Worm (Caenorhabditis elegans) whole organism, L4 larva: ENCODE data around the gene Y113G7B.11.

Experiments
- F10B5.3 ChIP-seq: sonication (generic microtip); optimal IDR thresholded peaks from 2 replicates; lab custom pipeline; 2016; ENCODE audit warnings: mild to moderate bottlenecking, missing genetic modification characterization, missing compliant biosample characterization
- F26F4.8 ChIP-seq: fragments of 200-800 bp; sonication (Bioruptor generic); conservative IDR thresholded peaks from 2 replicates; pipeline ENCODE4 v1.3.6; 2022; ENCODE audit warnings: missing genetic modification characterization, missing compliant biosample characterization
- T20F7.1 ChIP-seq: fragments of 200-800 bp; sonication (Bioruptor generic); optimal IDR thresholded peaks from 2 replicates; lab custom pipeline; 2018; ENCODE audit warnings: mild to moderate bottlenecking, missing genetic modification characterization, missing compliant biosample characterization
- T26A8.4 ChIP-seq: fragments of 200-800 bp; sonication (Bioruptor generic); IDR thresholded peaks from 2 replicates; pipeline ENCODE4 v1.3.6; 2022; ENCODE audit warnings: missing genetic modification characterization, missing compliant biosample characterization
- Y48G9A.11 ChIP-seq: fragments of 200-800 bp; sonication (Bioruptor generic); IDR thresholded peaks from 2 replicates; pipeline ENCODE4 v1.3.6; 2022; ENCODE audit warnings: missing genetic modification reagents, missing genetic modification characterization, missing compliant biosample characterization
- Y5F2A.4 ChIP-seq: fragments of 200-800 bp; sonication (Bioruptor generic); optimal IDR thresholded peaks from 2 replicates; lab custom pipeline; 2018; ENCODE audit warnings: mild to moderate bottlenecking, missing genetic modification characterization, missing compliant biosample characterization
- Y75B8A.6 ChIP-seq: fragments of 200-800 bp; sonication (Bioruptor generic); IDR thresholded peaks from 2 replicates; pipeline ENCODE4 v1.3.6; 2022; ENCODE audit warnings: missing genetic modification reagents, missing genetic modification characterization, missing compliant biosample characterization
- aha-1 ChIP-seq: fragments of 150-350 bp; peaks from one replicate; lab custom pipeline; 2014; ENCODE audit warnings: missing biosample characterization, missing genetic modification characterization
- aly-2 ChIP-seq: sonication (generic microtip); optimal IDR thresholded peaks from 2 replicates; lab custom pipeline; 2018; ENCODE audit warnings: missing biosample characterization, missing genetic modification characterization
- arid-1 ChIP-seq: fragments of 200-800 bp; sonication (Bioruptor generic); conservative IDR thresholded peaks from 2 replicates; pipeline ENCODE4 v1.3.6; 2022; ENCODE audit warnings: missing genetic modification reagents, missing genetic modification characterization, missing compliant biosample characterization
- ceh-20 ChIP-seq: fragments of 200-800 bp; sonication (Bioruptor generic); IDR thresholded peaks from 2 replicates; pipeline ENCODE4 v1.3.6; 2022; ENCODE audit warnings: missing genetic modification reagents, missing genetic modification characterization, missing compliant biosample characterization
- ceh-44 ChIP-seq: fragments of 200-800 bp; sonication (Bioruptor generic); IDR thresholded peaks from 2 replicates; pipeline ENCODE4 v1.3.6; 2022; ENCODE audit warnings: missing genetic modification reagents, missing genetic modification characterization, missing compliant biosample characterization
- ctbp-1 ChIP-seq: fragments of 200-800 bp; sonication (Bioruptor generic); IDR thresholded peaks from 2 replicates; pipeline ENCODE4 v1.3.6; 2022; ENCODE audit warnings: missing genetic modification reagents, missing genetic modification characterization, missing compliant biosample characterization
- daf-16 ChIP-seq, 3 experiments: sonication (generic microtip); optimal IDR thresholded peaks; 2 replicates each; lab custom pipeline; 2016 to 2017; ENCODE audit warnings: missing genetic modification characterization in 3 of 3, missing genetic modification reagents in 3 of 3, mild to moderate bottlenecking in 2 of 3, missing compliant biosample characterization in 2 of 3, missing biosample characterization in 1 of 3, moderate library complexity in 1 of 3
- fkh-10 ChIP-seq: fragments of 150-350 bp; optimal IDR thresholded peaks from 2 replicates; lab custom pipeline; 2014; ENCODE audit warnings: missing biosample characterization, missing genetic modification reagents, missing genetic modification characterization
- hlh-11 ChIP-seq: fragments of 200-800 bp; sonication (Bioruptor generic); optimal IDR thresholded peaks from 2 replicates; lab custom pipeline; 2018; ENCODE audit warnings: mild to moderate bottlenecking, missing genetic modification characterization, missing compliant biosample characterization
- hmg-1.1 ChIP-seq: fragments of 200-800 bp; sonication (Bioruptor generic); IDR thresholded peaks from 2 replicates; pipeline ENCODE4 v1.3.6; 2022; ENCODE audit warnings: missing genetic modification reagents, missing genetic modification characterization, missing compliant biosample characterization
- lim-7 ChIP-seq: fragments of 200-800 bp; sonication (Bioruptor generic); IDR thresholded peaks from 2 replicates; pipeline ENCODE4 v1.3.6; 2022; ENCODE audit warnings: missing genetic modification characterization, missing compliant biosample characterization
- lin-1 ChIP-seq: fragments of 200-800 bp; sonication (Bioruptor generic); IDR thresholded peaks from 2 replicates; pipeline ENCODE4 v1.3.6; 2022; ENCODE audit warnings: missing genetic modification reagents, missing genetic modification characterization, missing compliant biosample characterization
- lin-13 ChIP-seq: fragments of 150-350 bp; optimal IDR thresholded peaks from 2 replicates; lab custom pipeline; 2014; ENCODE audit warnings: missing biosample characterization, missing genetic modification reagents, missing genetic modification characterization
- lin-29 ChIP-seq: fragments of 200-800 bp; sonication (Bioruptor generic); IDR thresholded peaks from 2 replicates; pipeline ENCODE4 v1.3.6; 2022; ENCODE audit warnings: missing genetic modification reagents, missing genetic modification characterization, missing compliant biosample characterization
- madf-9 ChIP-seq: fragments of 200-800 bp; sonication (Bioruptor generic); conservative IDR thresholded peaks from 2 replicates; pipeline ENCODE4 v1.3.6; 2022; ENCODE audit warnings: missing genetic modification reagents, missing genetic modification characterization, missing compliant biosample characterization
- nhr-102 ChIP-seq: sonication (generic microtip); optimal IDR thresholded peaks from 2 replicates; lab custom pipeline; 2016; ENCODE audit warnings: mild to moderate bottlenecking, missing genetic modification characterization, moderate library complexity, missing compliant biosample characterization
- nhr-11 ChIP-seq: fragments of 150-350 bp; optimal IDR thresholded peaks from 2 replicates; lab custom pipeline; 2014; ENCODE audit warnings: missing biosample characterization, missing genetic modification characterization
- nhr-237 ChIP-seq: sonication (generic microtip); optimal IDR thresholded peaks from 2 replicates; lab custom pipeline; 2017; ENCODE audit warnings: missing biosample characterization, missing genetic modification characterization
- nhr-42 ChIP-seq: fragments of 200-800 bp; sonication (Bioruptor generic); IDR thresholded peaks from 2 replicates; pipeline ENCODE4 v1.3.6; 2022; ENCODE audit warnings: missing genetic modification characterization, missing compliant biosample characterization
- nhr-48 ChIP-seq: sonication (generic microtip); optimal IDR thresholded peaks from 2 replicates; lab custom pipeline; 2016; ENCODE audit warnings: mild to moderate bottlenecking, missing genetic modification characterization, missing compliant biosample characterization
- pha-4 ChIP-seq, 2 experiments: fragments of 150-350 bp in 1 of 2; fragments of 200-800 bp in 1 of 2; sonication (Bioruptor generic) in 1 of 2; IDR thresholded peaks in 1 of 2; optimal IDR thresholded peaks in 1 of 2; 2 replicates each; pipeline versions ENCODE4 v1.3.6 to Lab custom; 2014 to 2022; ENCODE audit warnings: missing genetic modification characterization in 2 of 2, missing genetic modification reagents in 2 of 2, missing biosample characterization in 1 of 2, missing compliant biosample characterization in 1 of 2
- php-3 ChIP-seq: fragments of 200-800 bp; sonication (Bioruptor generic); IDR thresholded peaks from 2 replicates; pipeline ENCODE4 v1.3.6; 2022; ENCODE audit warnings: missing genetic modification reagents, missing genetic modification characterization, missing compliant biosample characterization
- pqm-1 ChIP-seq: sonication (generic microtip); optimal IDR thresholded peaks from 2 replicates; lab custom pipeline; 2017; ENCODE audit warnings: missing biosample characterization, missing genetic modification characterization
- rbr-2 ChIP-seq: sonication (generic microtip); optimal IDR thresholded peaks from 2 replicates; lab custom pipeline; 2016; ENCODE audit warnings: missing genotype, missing genetic modification characterization, missing compliant biosample characterization
- saeg-2 ChIP-seq: fragments of 200-800 bp; sonication (Bioruptor generic); IDR thresholded peaks from 2 replicates; pipeline ENCODE4 v1.3.6; 2022; ENCODE audit warnings: missing genetic modification reagents, missing genetic modification characterization, missing compliant biosample characterization
- snpc-1.2 ChIP-seq: fragments of 200-800 bp; sonication (Bioruptor generic); IDR thresholded peaks from 2 replicates; pipeline ENCODE4 v1.3.6; 2022; ENCODE audit warnings: missing genetic modification reagents, missing genetic modification characterization, missing compliant biosample characterization
- unc-130 ChIP-seq: sonication (generic microtip); optimal IDR thresholded peaks from 2 replicates; lab custom pipeline; 2016; ENCODE audit warnings: missing genetic modification reagents, missing genetic modification characterization, missing compliant biosample characterization
- unc-39 ChIP-seq: sonication (generic microtip); optimal IDR thresholded peaks from 2 replicates; lab custom pipeline; 2017; ENCODE audit warnings: missing biosample characterization, missing genetic modification characterization
- unc-62 ChIP-seq, 3 experiments: fragments of 150-350 bp in 1 of 3; sonication (generic microtip); optimal IDR thresholded peaks in 2 of 3; peaks in 1 of 3; 1 replicate in 1 of 3; 2 replicates in 2 of 3; lab custom pipeline; 2014 to 2017; ENCODE audit warnings: missing biosample characterization in 3 of 3, missing genetic modification characterization in 3 of 3, missing genetic modification reagents in 3 of 3, missing genotype in 1 of 3
- zag-1 ChIP-seq: fragments of 150-350 bp; optimal IDR thresholded peaks from 2 replicates; lab custom pipeline; 2014; ENCODE audit warnings: missing biosample characterization, missing genetic modification characterization
- zip-11 ChIP-seq: fragments of 200-800 bp; sonication (Bioruptor generic); IDR thresholded peaks from 2 replicates; pipeline ENCODE4 v1.3.6; 2022; ENCODE audit warnings: missing genetic modification characterization, missing compliant biosample characterization
- ztf-11 ChIP-seq: fragments of 150-350 bp; optimal IDR thresholded peaks from 2 replicates; lab custom pipeline; 2014; ENCODE audit warnings: missing biosample characterization, missing genetic modification characterization

Y113G7B.11 gene

DNA sequence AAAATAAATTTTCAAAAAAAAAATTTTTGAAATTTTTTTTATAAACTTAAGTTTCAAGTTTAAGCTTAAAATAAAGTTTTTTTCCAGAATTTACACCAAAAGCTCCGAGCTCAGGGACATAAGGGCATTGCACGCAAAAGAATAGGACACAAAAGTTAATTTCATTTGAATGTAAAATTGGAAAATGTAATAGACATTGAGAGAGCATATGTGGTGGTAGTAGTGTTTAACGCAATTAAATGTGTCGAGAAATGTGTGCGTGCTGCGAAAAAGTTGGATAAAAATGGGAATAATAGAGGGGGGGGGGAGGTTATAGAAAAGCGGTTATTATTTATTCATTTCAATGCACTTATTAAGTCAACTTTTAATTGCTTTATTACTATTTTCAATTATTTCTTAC lies 5.5 kb upstream of the Y113G7B.11 start:
- TF ChIP-seq ctbp-1 (GFP tag; lab: Robert Waterston, UW), result no peak
- TF ChIP-seq nhr-237 (tag; lab: Kevin White, UChicago), result no peak
- TF ChIP-seq rbr-2, result no peak
- TF ChIP-seq lin-29 (GFP tag; lab: Robert Waterston, UW), result no peak
- TF ChIP-seq zag-1, result no peak
- TF ChIP-seq F10B5.3 (tag; lab: Kevin White, UChicago), result no peak
- no peak for TF ChIP-seq lin-1 (GFP tag; lab: Robert Waterston, UW)
- TF ChIP-seq madf-9 (GFP tag; lab: Robert Waterston, UW), result no peak
- TF ChIP-seq T26A8.4 (GFP tag; lab: Robert Waterston, UW), result no peak
- no peak for TF ChIP-seq aly-2 (tag; lab: Kevin White, UChicago)
- TF ChIP-seq ceh-44 (GFP tag; lab: Robert Waterston, UW), result no peak
- TF ChIP-seq Y75B8A.6, result no peak
- no peak for TF ChIP-seq ceh-20 (GFP tag; lab: Robert Waterston, UW)
- no peak for TF ChIP-seq pha-4 (GFP tag; IDR thresholded peaks at IDR 0.05; lab: Robert Waterston, UW)
- TF ChIP-seq pha-4 (tag; optimal IDR thresholded peaks at IDR 0.05; lab: Kevin White, UChicago), result no peak
- no peak for TF ChIP-seq T20F7.1

DNA sequence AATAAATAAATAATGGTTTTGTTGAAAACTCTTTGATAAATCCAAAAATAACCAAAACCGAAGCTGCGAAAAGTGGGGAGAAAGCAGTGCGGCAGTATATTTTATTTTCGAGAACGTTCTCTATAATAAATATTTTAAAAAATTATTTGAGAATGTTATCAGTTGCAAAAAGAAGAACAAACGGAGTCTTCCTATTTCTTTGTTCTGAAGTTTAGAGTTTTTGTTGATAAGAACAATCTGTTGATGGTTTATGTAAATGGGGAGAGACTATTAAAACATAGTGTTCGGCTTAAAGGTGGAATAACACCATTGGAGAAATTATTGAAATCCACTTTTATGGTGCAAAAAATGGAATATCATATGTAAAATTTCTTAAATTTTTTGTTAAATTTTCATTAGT lies 2.0 kb downstream of the Y113G7B.11 start:
- TF ChIP-seq unc-62 (GFP tag; optimal IDR thresholded peaks at IDR 0.05 in 1 of 2; lab: Kevin White, UChicago), result no peak
- no peak for TF ChIP-seq unc-62 (tag; optimal IDR thresholded peaks at IDR 0.05; lab: Kevin White, UChicago)
- TF ChIP-seq nhr-48 (tag; lab: Kevin White, UChicago), result no peak
- TF ChIP-seq arid-1 (GFP tag; lab: Robert Waterston, UW), result no peak
- no peak for TF ChIP-seq daf-16 (GFP tag; optimal IDR thresholded peaks at IDR 0.05; lab: Kevin White, UChicago)
- peak; percentile 79 for TF ChIP-seq daf-16 (tag; optimal IDR thresholded peaks at IDR 0.05; lab: Kevin White, UChicago)
- TF ChIP-seq nhr-42, result no peak
- TF ChIP-seq, all 104 proteins: peak for 1

DNA sequence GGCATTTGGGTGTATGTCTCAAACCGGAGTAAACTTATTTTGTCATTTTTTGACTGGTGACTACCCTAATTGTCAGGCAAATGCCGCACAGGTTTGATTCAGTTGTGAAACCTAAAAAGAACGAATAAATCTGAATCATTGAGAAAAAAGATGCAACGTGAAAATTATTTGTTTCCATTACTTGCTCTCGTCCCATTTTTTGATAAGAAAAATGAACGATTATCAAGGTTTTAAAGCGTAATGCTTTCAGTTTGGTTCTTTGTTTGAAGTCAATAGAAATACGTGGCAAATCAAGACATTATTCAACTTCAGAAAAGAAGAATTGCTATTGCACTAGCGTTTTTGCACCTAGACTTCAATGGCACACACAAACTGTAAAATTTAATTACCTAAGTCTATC lies 2.5 kb downstream of the Y113G7B.11 start, which contains the start of gene Y113G7B.12:
Gene Y113G7B.12, minus strand, starts transcription at position 101 of the 400 bp plus-strand sequence.
- peak; percentile 44 for TF ChIP-seq aha-1 (tag; lab: Kevin White, UChicago)
- no peak for TF ChIP-seq pha-4 (GFP tag; IDR thresholded peaks at IDR 0.05; lab: Robert Waterston, UW)
- no peak for TF ChIP-seq pha-4 (tag; optimal IDR thresholded peaks at IDR 0.05; lab: Kevin White, UChicago)

DNA sequence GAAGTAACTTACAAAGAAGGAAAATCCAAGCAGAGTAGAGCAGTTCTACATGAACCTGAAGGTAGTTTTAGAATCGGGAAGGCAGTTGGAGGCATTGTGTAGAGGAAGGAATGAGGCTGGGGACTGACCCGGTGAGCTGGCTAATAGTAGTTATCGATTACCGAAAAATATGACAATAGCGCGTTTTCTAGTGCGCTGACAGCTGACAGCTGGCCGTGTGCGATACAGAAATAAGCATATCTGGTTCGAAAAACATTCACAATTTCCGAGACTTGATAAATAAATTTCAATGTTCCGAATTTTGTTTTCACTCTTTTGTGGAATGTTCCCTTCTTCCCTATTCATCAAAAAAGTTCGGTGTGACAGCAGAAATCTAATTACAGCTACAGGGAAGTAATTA lies 9.0 kb downstream of the Y113G7B.11 start, which contains the start of the genes fbxb-59 and srbc-34:
Gene fbxb-59, minus strand, starts transcription at position 101 of the 400 bp plus-strand sequence.
Gene srbc-34, plus strand, starts transcription at position 233 of the 400 bp plus-strand sequence.
- TF ChIP-seq snpc-1.2 (no peak), zip-11 (no peak), nhr-11 (tag; lab: Kevin White, UChicago) (no peak), pqm-1 (tag; lab: Kevin White, UChicago) (no peak), Y48G9A.11 (GFP tag; lab: Robert Waterston, UW) (no peak), nhr-102 (tag; lab: Kevin White, UChicago) (no peak), F26F4.8 (GFP tag; lab: Robert Waterston, UW) (no peak), ztf-11 (tag; lab: Kevin White, UChicago) (no peak), Y5F2A.4 (GFP tag; lab: Kevin White, UChicago) (no peak), hmg-1.1 (GFP tag; lab: Robert Waterston, UW) (no peak), nhr-237 (tag; lab: Kevin White, UChicago) (no peak), unc-130 (GFP tag; lab: Kevin White, UChicago) (no peak), saeg-2 (GFP tag; lab: Robert Waterston, UW) (no peak), php-3 (GFP tag; lab: Robert Waterston, UW) (no peak), fkh-10 (GFP tag; lab: Kevin White, UChicago) (no peak), lim-7 (GFP tag; lab: Robert Waterston, UW) (no peak), hlh-11 (tag; lab: Kevin White, UChicago) (no peak), lin-13 (GFP tag; lab: Kevin White, UChicago) (no peak), unc-39 (tag; lab: Kevin White, UChicago) (no peak)
